Fruit fly (Drosophila melanogaster): ENCODE results near the gene Ilp7.

The Ilp7 gene

dm6 chrX:3675538-3675937 is 8.1 kb downstream of the Ilp7 start:
- TF ChIP-seq CG4496 (GFP tag; IDR thresholded peaks at IDR 0.05) (0 out of 3 replicates have a peak, but pooled peaks have one; percentile 9), CG32121 (GFP tag; IDR thresholded peaks at IDR 0.05) (no peak), Ets98B (GFP tag; IDR thresholded peaks at IDR 0.05) (no peak), CG14655 (GFP tag; optimal IDR thresholded peaks at IDR 0.05) (no peak), gl (tag; optimal IDR thresholded peaks at IDR 0.05) (no peak), EcR (GFP tag; optimal IDR thresholded peaks at IDR 0.05) (peak; percentile 5), CG12605 (GFP tag; IDR thresholded peaks at IDR 0.05) (no peak), CG8301 (tag; optimal IDR thresholded peaks at IDR 0.05) (no peak), CG17806 (tag; optimal IDR thresholded peaks at IDR 0.05) (no peak), Pif1B (GFP tag; optimal IDR thresholded peaks at IDR 0.05) (no peak), CG10348 (GFP tag; IDR thresholded peaks at IDR 0.05) (no peak), CG8159 (tag; optimal IDR thresholded peaks at IDR 0.05) (no peak), CG13204 (GFP tag; optimal IDR thresholded peaks at IDR 0.05) (peak; percentile 10), D1 (tag; optimal IDR thresholded peaks at IDR 0.05) (no peak)

dm6 chrX:3676469-3677155 is 9.2 kb downstream of the Ilp7 start:
- TF ChIP-seq CG8301 (tag; optimal IDR thresholded peaks at IDR 0.05) (peak; percentile 23), CG32121 (GFP tag; IDR thresholded peaks at IDR 0.05) (peak; percentile 43; the same call in 1 of the 2 replicates), CG9948 (tag; optimal IDR thresholded peaks at IDR 0.05) (no peak), CG12605 (GFP tag; IDR thresholded peaks at IDR 0.05) (peak; percentile 60), CG34367 (tag; optimal IDR thresholded peaks at IDR 0.05) (peak; percentile 27), CG17806 (tag; optimal IDR thresholded peaks at IDR 0.05) (peak; percentile 7), CG14655 (GFP tag; optimal IDR thresholded peaks at IDR 0.05) (peak; percentile 31), CG10348 (GFP tag; IDR thresholded peaks at IDR 0.05) (no peak), Pif1B (GFP tag; optimal IDR thresholded peaks at IDR 0.05) (peak; percentile 61), CG8159 (tag; optimal IDR thresholded peaks at IDR 0.05) (peak; percentile 34), EcR (GFP tag; optimal IDR thresholded peaks at IDR 0.05) (peak; percentile 94), CG15710 (tag; optimal IDR thresholded peaks at IDR 0.05) (peak; percentile 49), rn (GFP tag; IDR thresholded peaks at IDR 0.05) (no peak), gl (tag; optimal IDR thresholded peaks at IDR 0.05) (peak; percentile 78), fd96Ca (GFP tag; IDR thresholded peaks at IDR 0.05) (0 out of 3 replicates have a peak, but pooled peaks have one; percentile 25), D1 (tag; optimal IDR thresholded peaks at IDR 0.05) (no peak), CG4496 (GFP tag; IDR thresholded peaks at IDR 0.05) (peak; percentile 71; the same call in 2 of the 3 replicates), Snoo (tag; optimal IDR thresholded peaks at IDR 0.05) (no peak), Pif1A (GFP tag; optimal IDR thresholded peaks at IDR 0.05) (peak; percentile 26), Ets98B (GFP tag; IDR thresholded peaks at IDR 0.05) (peak; percentile 46; the same call in 1 of the 2 replicates), CG13204 (GFP tag; optimal IDR thresholded peaks at IDR 0.05) (peak; percentile 3)

dm6 chrX:3677156-3677846 is 9.9 kb downstream of the Ilp7 start:
- TF ChIP-seq Ets98B (GFP tag; IDR thresholded peaks at IDR 0.05) (peak; percentile 66; the same call in 1 of the 2 replicates), CG4496 (GFP tag; IDR thresholded peaks at IDR 0.05) (no peak; the same call in 2 of the 3 replicates), D1 (tag; optimal IDR thresholded peaks at IDR 0.05) (no peak), Pif1B (GFP tag; optimal IDR thresholded peaks at IDR 0.05) (no peak), EcR (GFP tag; optimal IDR thresholded peaks at IDR 0.05) (peak; percentile 88), Snoo (tag; optimal IDR thresholded peaks at IDR 0.05) (no peak), CG10348 (GFP tag; IDR thresholded peaks at IDR 0.05) (no peak), CG15710 (tag; optimal IDR thresholded peaks at IDR 0.05) (no peak), fd96Ca (GFP tag; IDR thresholded peaks at IDR 0.05) (peak; percentile 71; the same call in 2 of the 3 replicates), Pif1A (GFP tag; optimal IDR thresholded peaks at IDR 0.05) (no peak), CG32121 (GFP tag; IDR thresholded peaks at IDR 0.05) (peak; percentile 50), CG13204 (GFP tag; optimal IDR thresholded peaks at IDR 0.05) (peak; percentile 45), rn (GFP tag; IDR thresholded peaks at IDR 0.05) (no peak), CG14655 (GFP tag; optimal IDR thresholded peaks at IDR 0.05) (no peak), CG8301 (tag; optimal IDR thresholded peaks at IDR 0.05) (no peak), gl (tag; optimal IDR thresholded peaks at IDR 0.05) (peak; percentile 74), CG12605 (GFP tag; IDR thresholded peaks at IDR 0.05) (peak; percentile 44)

- TF ChIP-seq D1 (tag; optimal IDR thresholded peaks at IDR 0.05) (peak; percentile 81), Pif1A (GFP tag; optimal IDR thresholded peaks at IDR 0.05) (peak; percentile 34), CG9948 (tag; optimal IDR thresholded peaks at IDR 0.05) (peak; percentile 94), CG10348 (GFP tag; IDR thresholded peaks at IDR 0.05) (peak; percentile 71; the same call in 1 of the 2 replicates), CG14655 (GFP tag; optimal IDR thresholded peaks at IDR 0.05) (peak; percentile 96), CG8159 (tag; optimal IDR thresholded peaks at IDR 0.05) (peak; percentile 95), CG8301 (tag; optimal IDR thresholded peaks at IDR 0.05) (peak; percentile 82), EcR (GFP tag; optimal IDR thresholded peaks at IDR 0.05) (no peak), gl (tag; optimal IDR thresholded peaks at IDR 0.05) (no peak), CG32121 (GFP tag; IDR thresholded peaks at IDR 0.05) (peak; percentile 61; the same call in 1 of the 2 replicates), fd96Ca (GFP tag; IDR thresholded peaks at IDR 0.05) (peak; percentile 82), rn (GFP tag; IDR thresholded peaks at IDR 0.05) (no peak), CG12605 (GFP tag; IDR thresholded peaks at IDR 0.05) (peak; percentile 50), Snoo (tag; optimal IDR thresholded peaks at IDR 0.05) (peak; percentile 90), CG15710 (tag; optimal IDR thresholded peaks at IDR 0.05) (peak; percentile 93), Pif1B (GFP tag; optimal IDR thresholded peaks at IDR 0.05) (peak; percentile 71), CG4496 (GFP tag; IDR thresholded peaks at IDR 0.05) (peak; percentile 57; the same call in 2 of the 3 replicates), CG13204 (GFP tag; optimal IDR thresholded peaks at IDR 0.05) (peak; percentile 20), CG17806 (tag; optimal IDR thresholded peaks at IDR 0.05) (peak; percentile 86), Ets98B (GFP tag; IDR thresholded peaks at IDR 0.05) (no peak; the same call in none of the 2 replicates), CG34367 (tag; optimal IDR thresholded peaks at IDR 0.05) (peak; percentile 76)
These were observed 10.5 kb downstream of the Ilp7 start for dm6 chrX:3677847-3678411.

All from whole organism, pupa.